Worm (Caenorhabditis elegans) whole organism, early embryonic: Measurements from ENCODE around the gene F41G4.8.
A peak's percentile ranks its signal among the peaks of the same experiment; 100 is the strongest.

ENCODE experiments used
- B0310.2 ChIP-seq: sonication (generic microtip); optimal IDR thresholded peaks from 2 replicates; lab custom pipeline; 2016; ENCODE audit warnings: mild to moderate bottlenecking, missing genetic modification characterization, missing compliant biosample characterization
- F13C5.2 ChIP-seq: sonication (generic microtip); optimal IDR thresholded peaks from 2 replicates; lab custom pipeline; 2017; ENCODE audit warnings: mild to moderate bottlenecking, missing genetic modification characterization, inconsistent platforms, missing compliant biosample characterization
- aly-1 ChIP-seq: sonication (generic microtip); optimal IDR thresholded peaks from 2 replicates; lab custom pipeline; 2016; ENCODE audit warnings: missing genetic modification characterization, missing compliant biosample characterization
- ama-1 ChIP-seq: fragments of 150-350 bp; optimal IDR thresholded peaks from 2 replicates; lab custom pipeline; 2014
- ceh-13 ChIP-seq: fragments of 200-800 bp; sonication (Bioruptor generic); optimal IDR thresholded peaks from 2 replicates; lab custom pipeline; 2018; ENCODE audit warnings: mild to moderate bottlenecking, missing genetic modification characterization, missing compliant biosample characterization
- ceh-36 ChIP-seq: sonication (generic microtip); optimal IDR thresholded peaks from 2 replicates; lab custom pipeline; 2016; ENCODE audit warnings: missing genetic modification characterization, inconsistent platforms, missing compliant biosample characterization
- ets-7 ChIP-seq: sonication (generic microtip); optimal IDR thresholded peaks from 2 replicates; lab custom pipeline; 2016; ENCODE audit warnings: missing genotype, missing genetic modification characterization, missing compliant biosample characterization
- flt-1 ChIP-seq: fragments of 200-800 bp; sonication (Bioruptor generic); IDR thresholded peaks from 2 replicates; pipeline ENCODE4 v1.3.6; 2022; ENCODE audit warnings: missing genetic modification characterization, missing compliant biosample characterization
- hmbx-1 ChIP-seq: sonication (generic microtip); optimal IDR thresholded peaks from 2 replicates; lab custom pipeline; 2016; ENCODE audit warnings: mild to moderate bottlenecking, missing genetic modification characterization, missing compliant biosample characterization
- hmg-4 ChIP-seq: fragments of 200-800 bp; sonication (Bioruptor generic); optimal IDR thresholded peaks from 2 replicates; lab custom pipeline; 2018; ENCODE audit warnings: mild to moderate bottlenecking, missing genetic modification characterization, missing compliant biosample characterization
- hnd-1 ChIP-seq: sonication (generic microtip); optimal IDR thresholded peaks from 2 replicates; lab custom pipeline; 2016; ENCODE audit warnings: missing genetic modification characterization, missing compliant biosample characterization
- pes-1 ChIP-seq: fragments of 200-800 bp; sonication (Bioruptor generic); IDR thresholded peaks from 2 replicates; pipeline ENCODE4 v1.3.6; 2022; ENCODE audit warnings: missing genetic modification reagents, missing genetic modification characterization, missing compliant biosample characterization
- scrt-1 ChIP-seq: fragments of 200-800 bp; sonication (Bioruptor generic); IDR thresholded peaks from 2 replicates; pipeline ENCODE4 v1.3.6; 2022; ENCODE audit warnings: missing genetic modification characterization, missing compliant biosample characterization
- sea-1 ChIP-seq: fragments of 200-800 bp; sonication (Bioruptor generic); conservative IDR thresholded peaks from 2 replicates; pipeline ENCODE4 v1.3.6; 2022; ENCODE audit warnings: missing genetic modification characterization, missing compliant biosample characterization
- tbx-11 ChIP-seq: fragments of 200-800 bp; sonication (Bioruptor generic); IDR thresholded peaks from 2 replicates; pipeline ENCODE4 v1.3.6; 2022; ENCODE audit warnings: missing genetic modification characterization, missing compliant biosample characterization
- tbx-37 ChIP-seq: fragments of 200-800 bp; sonication (Bioruptor generic); conservative IDR thresholded peaks from 2 replicates; pipeline ENCODE4 v1.3.6; 2022; ENCODE audit warnings: missing genetic modification reagents, missing genetic modification characterization, missing compliant biosample characterization
- tra-4 ChIP-seq: sonication (generic microtip); optimal IDR thresholded peaks from 2 replicates; lab custom pipeline; 2017; ENCODE audit warnings: missing genetic modification characterization, missing compliant biosample characterization

Gene F41G4.8

ce11 chrX:16813606-16814330, 31.1 kb downstream of the F41G4.8 start, which contains the start of gene cas-1:
cas-1 (minus strand) TSS chrX:16813656.
- TF ChIP-seq ets-7 (tag; lab: Kevin White, UChicago) = peak; percentile 88
- no peak for TF ChIP-seq ama-1 (lab: Kevin White, UChicago)
- no peak for TF ChIP-seq F13C5.2
- TF ChIP-seq tbx-37 = 0 out of 2 replicates have a peak, but pooled peaks have one; percentile 9

- TF ChIP-seq tbx-37 (no peak), ceh-36 (tag; lab: Kevin White, UChicago) (no peak), ets-7 (tag; lab: Kevin White, UChicago) (no peak), tbx-11 (GFP tag; lab: Robert Waterston, UW) (no peak), hnd-1 (tag; lab: Kevin White, UChicago) (no peak), sea-1 (GFP tag; lab: Robert Waterston, UW) (no peak)
Observed at ce11 chrX:16813148-16813547, 31.7 kb downstream of the F41G4.8 start.

ce11 chrX:16811974-16812373, 32.9 kb downstream of the F41G4.8 start:
- TF ChIP-seq hnd-1 (tag; lab: Kevin White, UChicago) (no peak), ets-7 (tag; lab: Kevin White, UChicago) (no peak), scrt-1 (GFP tag; lab: Robert Waterston, UW) (no peak), B0310.2 (no peak), tra-4 (tag; lab: Kevin White, UChicago) (no peak), aly-1 (tag; lab: Kevin White, UChicago) (no peak), pes-1 (GFP tag; lab: Robert Waterston, UW) (no peak), hmbx-1 (no peak), hmg-4 (GFP tag; lab: Kevin White, UChicago) (no peak), sea-1 (GFP tag; lab: Robert Waterston, UW) (no peak)

ce11 chrX:16809689-16810088, 35.1 kb downstream of the F41G4.8 start:
- TF ChIP-seq tra-4 (tag; lab: Kevin White, UChicago) (no peak), hmbx-1 (no peak), hmg-4 (GFP tag; lab: Kevin White, UChicago) (no peak), flt-1 (GFP tag; lab: Robert Waterston, UW) (no peak), hnd-1 (tag; lab: Kevin White, UChicago) (no peak), ets-7 (tag; lab: Kevin White, UChicago) (no peak), ama-1 (lab: Kevin White, UChicago) (no peak), tbx-11 (GFP tag; lab: Robert Waterston, UW) (no peak), B0310.2 (no peak), sea-1 (GFP tag; lab: Robert Waterston, UW) (no peak), tbx-37 (no peak), ceh-36 (tag; lab: Kevin White, UChicago) (no peak), aly-1 (tag; lab: Kevin White, UChicago) (no peak), scrt-1 (GFP tag; lab: Robert Waterston, UW) (no peak), ceh-13 (GFP tag; lab: Kevin White, UChicago) (no peak), pes-1 (GFP tag; lab: Robert Waterston, UW) (no peak), F13C5.2 (no peak)

- TF ChIP-seq ets-7 (tag; lab: Kevin White, UChicago) = no peak
- TF ChIP-seq flt-1 (GFP tag; lab: Robert Waterston, UW) = no peak
- TF ChIP-seq tbx-11 (GFP tag; lab: Robert Waterston, UW) = no peak
Observed at ce11 chrX:16808526-16808925, 36.3 kb downstream of the F41G4.8 start.

- TF ChIP-seq hmbx-1 (no peak), ceh-36 (tag; lab: Kevin White, UChicago) (no peak), ets-7 (tag; lab: Kevin White, UChicago) (no peak), tbx-11 (GFP tag; lab: Robert Waterston, UW) (no peak), hnd-1 (tag; lab: Kevin White, UChicago) (no peak), aly-1 (tag; lab: Kevin White, UChicago) (no peak), hmg-4 (GFP tag; lab: Kevin White, UChicago) (no peak)
Observed at ce11 chrX:16807015-16807414, 37.8 kb downstream of the F41G4.8 start, which contains the start of gene mec-4. mec-4 (minus strand) TSS chrX:16807115.

- TF ChIP-seq pes-1 (GFP tag; lab: Robert Waterston, UW) = no peak
- TF ChIP-seq F13C5.2 = no peak
- no peak for TF ChIP-seq ceh-13 (GFP tag; lab: Kevin White, UChicago)
- no peak for TF ChIP-seq tbx-37
- no peak for TF ChIP-seq ama-1 (lab: Kevin White, UChicago)
- no peak for TF ChIP-seq hmbx-1
- no peak for TF ChIP-seq B0310.2
- no peak for TF ChIP-seq ceh-36 (tag; lab: Kevin White, UChicago)
- TF ChIP-seq hnd-1 (tag; lab: Kevin White, UChicago) = no peak
- no peak for TF ChIP-seq aly-1 (tag; lab: Kevin White, UChicago)
- TF ChIP-seq hmg-4 (GFP tag; lab: Kevin White, UChicago) = no peak
- TF ChIP-seq tbx-11 (GFP tag; lab: Robert Waterston, UW) = no peak
- no peak for TF ChIP-seq tra-4 (tag; lab: Kevin White, UChicago)
- TF ChIP-seq scrt-1 (GFP tag; lab: Robert Waterston, UW) = no peak
- TF ChIP-seq ets-7 (tag; lab: Kevin White, UChicago) = no peak
Observed at ce11 chrX:16803545-16803944, 41.3 kb downstream of the F41G4.8 start.
